Worm (Caenorhabditis elegans) whole organism, early embryonic: ENCODE results near the gene T26H5.8.

Source experiments
- B0310.2 ChIP-seq: sonication (generic microtip); optimal IDR thresholded peaks from 2 replicates; lab custom pipeline; 2016; ENCODE audit warnings: mild to moderate bottlenecking, missing genetic modification characterization, missing compliant biosample characterization
- F13C5.2 ChIP-seq: sonication (generic microtip); optimal IDR thresholded peaks from 2 replicates; lab custom pipeline; 2017; ENCODE audit warnings: mild to moderate bottlenecking, missing genetic modification characterization, inconsistent platforms, missing compliant biosample characterization
- aly-1 ChIP-seq: sonication (generic microtip); optimal IDR thresholded peaks from 2 replicates; lab custom pipeline; 2016; ENCODE audit warnings: missing genetic modification characterization, missing compliant biosample characterization
- ama-1 ChIP-seq: fragments of 150-350 bp; optimal IDR thresholded peaks from 2 replicates; lab custom pipeline; 2014
- ceh-13 ChIP-seq: fragments of 200-800 bp; sonication (Bioruptor generic); optimal IDR thresholded peaks from 2 replicates; lab custom pipeline; 2018; ENCODE audit warnings: mild to moderate bottlenecking, missing genetic modification characterization, missing compliant biosample characterization
- ceh-36 ChIP-seq: sonication (generic microtip); optimal IDR thresholded peaks from 2 replicates; lab custom pipeline; 2016; ENCODE audit warnings: missing genetic modification characterization, inconsistent platforms, missing compliant biosample characterization
- ets-7 ChIP-seq: sonication (generic microtip); optimal IDR thresholded peaks from 2 replicates; lab custom pipeline; 2016; ENCODE audit warnings: missing genotype, missing genetic modification characterization, missing compliant biosample characterization
- flt-1 ChIP-seq: fragments of 200-800 bp; sonication (Bioruptor generic); IDR thresholded peaks from 2 replicates; pipeline ENCODE4 v1.3.6; 2022; ENCODE audit warnings: missing genetic modification characterization, missing compliant biosample characterization
- hmbx-1 ChIP-seq: sonication (generic microtip); optimal IDR thresholded peaks from 2 replicates; lab custom pipeline; 2016; ENCODE audit warnings: mild to moderate bottlenecking, missing genetic modification characterization, missing compliant biosample characterization
- hmg-4 ChIP-seq: fragments of 200-800 bp; sonication (Bioruptor generic); optimal IDR thresholded peaks from 2 replicates; lab custom pipeline; 2018; ENCODE audit warnings: mild to moderate bottlenecking, missing genetic modification characterization, missing compliant biosample characterization
- hnd-1 ChIP-seq: sonication (generic microtip); optimal IDR thresholded peaks from 2 replicates; lab custom pipeline; 2016; ENCODE audit warnings: missing genetic modification characterization, missing compliant biosample characterization
- pes-1 ChIP-seq: fragments of 200-800 bp; sonication (Bioruptor generic); IDR thresholded peaks from 2 replicates; pipeline ENCODE4 v1.3.6; 2022; ENCODE audit warnings: missing genetic modification reagents, missing genetic modification characterization, missing compliant biosample characterization
- scrt-1 ChIP-seq: fragments of 200-800 bp; sonication (Bioruptor generic); IDR thresholded peaks from 2 replicates; pipeline ENCODE4 v1.3.6; 2022; ENCODE audit warnings: missing genetic modification characterization, missing compliant biosample characterization
- sea-1 ChIP-seq: fragments of 200-800 bp; sonication (Bioruptor generic); conservative IDR thresholded peaks from 2 replicates; pipeline ENCODE4 v1.3.6; 2022; ENCODE audit warnings: missing genetic modification characterization, missing compliant biosample characterization
- tbx-11 ChIP-seq: fragments of 200-800 bp; sonication (Bioruptor generic); IDR thresholded peaks from 2 replicates; pipeline ENCODE4 v1.3.6; 2022; ENCODE audit warnings: missing genetic modification characterization, missing compliant biosample characterization
- tbx-37 ChIP-seq: fragments of 200-800 bp; sonication (Bioruptor generic); conservative IDR thresholded peaks from 2 replicates; pipeline ENCODE4 v1.3.6; 2022; ENCODE audit warnings: missing genetic modification reagents, missing genetic modification characterization, missing compliant biosample characterization
- tra-4 ChIP-seq: sonication (generic microtip); optimal IDR thresholded peaks from 2 replicates; lab custom pipeline; 2017; ENCODE audit warnings: missing genetic modification characterization, missing compliant biosample characterization

The T26H5.8 gene

DNA sequence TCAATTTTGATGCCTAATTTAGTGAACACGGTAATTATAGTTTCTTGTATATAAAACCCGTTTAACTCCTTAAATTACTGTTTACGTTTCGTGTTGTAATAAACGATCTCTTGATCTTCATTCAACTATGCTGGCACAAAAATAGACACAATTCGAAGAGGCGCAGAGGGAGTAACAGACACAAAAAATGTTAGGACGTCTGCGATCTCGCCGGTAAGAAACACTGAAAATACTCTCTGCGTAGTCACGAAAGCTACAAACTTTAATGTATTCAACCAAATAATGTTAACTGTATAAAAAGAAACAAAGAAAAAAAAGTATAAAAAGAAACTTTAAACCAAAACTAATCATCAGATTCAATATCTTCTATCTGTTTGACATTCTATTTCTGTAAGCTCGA is 51.7 kb downstream of the T26H5.8 start, which contains the start of gene dhs-23:
TSS of gene dhs-23 (plus strand) at position 363 of the 400 bp plus-strand sequence.
- TF ChIP-seq scrt-1 (GFP tag; lab: Robert Waterston, UW), result no peak
- TF ChIP-seq pes-1 (GFP tag; lab: Robert Waterston, UW), result no peak
- no peak for TF ChIP-seq ceh-36 (tag; lab: Kevin White, UChicago)
- TF ChIP-seq ama-1, result no peak
- no peak for TF ChIP-seq B0310.2 (tag; lab: Kevin White, UChicago)
- no peak for TF ChIP-seq ceh-13
- TF ChIP-seq hmbx-1 (tag; lab: Kevin White, UChicago), result no peak
- TF ChIP-seq F13C5.2 (tag; lab: Kevin White, UChicago), result no peak
- no peak for TF ChIP-seq tbx-11
- TF ChIP-seq flt-1 (GFP tag; lab: Robert Waterston, UW), result no peak
- TF ChIP-seq hnd-1 (tag; lab: Kevin White, UChicago), result no peak
- no peak for TF ChIP-seq tbx-37 (GFP tag; lab: Robert Waterston, UW)
- no peak for TF ChIP-seq hmg-4 (GFP tag; lab: Kevin White, UChicago)
- no peak for TF ChIP-seq sea-1
- TF ChIP-seq aly-1 (tag; lab: Kevin White, UChicago), result no peak
- TF ChIP-seq ets-7 (tag; lab: Kevin White, UChicago), result no peak
- no peak for TF ChIP-seq tra-4 (tag; lab: Kevin White, UChicago)

DNA sequence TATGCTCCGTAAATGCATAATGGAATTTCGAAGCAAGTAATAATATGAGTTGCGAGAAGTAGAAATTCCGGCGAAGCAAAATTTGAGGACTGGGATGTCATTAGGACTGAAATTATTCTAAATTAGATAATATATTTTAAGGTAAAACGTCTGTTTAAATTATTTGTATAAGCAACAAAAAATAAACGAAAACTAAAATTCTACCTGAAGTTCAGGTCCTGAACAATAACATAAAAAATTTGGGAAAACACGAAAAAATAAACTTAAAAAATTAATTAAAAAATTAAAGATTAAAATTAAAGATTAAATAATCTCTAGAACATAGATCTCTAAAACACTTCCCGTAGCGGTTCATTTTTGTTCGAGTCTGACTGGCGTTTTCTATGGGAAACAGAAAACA is 52.7 kb downstream of the T26H5.8 start, which contains the start of gene srh-251:
TSS of gene srh-251 (minus strand) at position 101 of the 400 bp plus-strand sequence.
- no peak for TF ChIP-seq B0310.2 (tag; lab: Kevin White, UChicago)
- no peak for TF ChIP-seq scrt-1 (GFP tag; lab: Robert Waterston, UW)
- TF ChIP-seq hmbx-1 (tag; lab: Kevin White, UChicago), result no peak
- no peak for TF ChIP-seq tbx-11
- no peak for TF ChIP-seq hmg-4 (GFP tag; lab: Kevin White, UChicago)
- TF ChIP-seq tbx-37 (GFP tag; lab: Robert Waterston, UW), result no peak
- TF ChIP-seq pes-1 (GFP tag; lab: Robert Waterston, UW), result no peak
- no peak for TF ChIP-seq ama-1
- no peak for TF ChIP-seq hnd-1 (tag; lab: Kevin White, UChicago)
- TF ChIP-seq aly-1 (tag; lab: Kevin White, UChicago), result no peak
- TF ChIP-seq sea-1, result no peak
- TF ChIP-seq flt-1 (GFP tag; lab: Robert Waterston, UW), result no peak
- TF ChIP-seq tra-4 (tag; lab: Kevin White, UChicago), result no peak

DNA sequence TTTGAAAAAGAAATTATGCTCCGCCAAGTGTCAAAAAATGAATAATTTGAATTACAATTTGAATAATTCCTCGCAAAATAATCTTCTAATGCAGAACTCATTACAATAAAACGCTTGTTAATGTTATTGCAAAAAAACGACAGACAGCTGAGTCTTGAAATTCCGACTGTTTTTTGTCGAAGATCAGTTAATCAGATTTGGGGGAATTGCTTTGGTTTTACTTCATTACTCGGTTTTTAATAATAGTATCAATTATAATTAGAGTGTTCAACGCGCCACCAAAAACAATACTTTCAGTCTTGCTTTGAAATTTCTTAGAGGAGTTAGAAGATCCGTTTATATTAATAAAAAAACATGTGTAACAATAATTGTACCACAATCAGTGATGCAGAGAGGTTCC is 54.6 kb downstream of the T26H5.8 start, which contains the start of gene srh-122:
TSS of gene srh-122 (minus strand) at position 101 of the 400 bp plus-strand sequence.
- TF ChIP-seq hmbx-1 (tag; lab: Kevin White, UChicago) (no peak), B0310.2 (tag; lab: Kevin White, UChicago) (no peak)
